Worm (Caenorhabditis elegans) whole organism, young adult: ENCODE measurements around the gene Y22D7AL.11.

Experiments
- B0336.3 ChIP-seq: fragments of 200-800 bp; sonication (Bioruptor generic); IDR thresholded peaks from 2 replicates; pipeline ENCODE4 v1.3.6; 2022; ENCODE audit warnings: missing genetic modification characterization, missing compliant biosample characterization
- C06A6.2 ChIP-seq: fragments of 200-800 bp; sonication (Bioruptor generic); conservative IDR thresholded peaks from 2 replicates; pipeline ENCODE4 v1.3.6; 2022; ENCODE audit warnings: missing genetic modification characterization, missing compliant biosample characterization
- F49E8.2 ChIP-seq: sonication (generic microtip); optimal IDR thresholded peaks from 3 replicates; lab custom pipeline; 2017; ENCODE audit warnings: missing genetic modification characterization, mild to moderate bottlenecking, missing compliant biosample characterization, antibody characterized with exemption, moderate library complexity; ENCODE audit not compliant: insufficient read depth
- F57A8.1 ChIP-seq: fragments of 200-800 bp; sonication (Bioruptor generic); optimal IDR thresholded peaks from 2 replicates; lab custom pipeline; 2018; ENCODE audit warnings: mild to moderate bottlenecking, missing genetic modification characterization, moderate library complexity, missing compliant biosample characterization
- K11D2.4 ChIP-seq: fragments of 200-800 bp; sonication (Bioruptor generic); IDR thresholded peaks from 2 replicates; pipeline ENCODE4 v1.3.6; 2022; ENCODE audit warnings: missing genetic modification reagents, missing genetic modification characterization, missing compliant biosample characterization
- T07F8.4 ChIP-seq: sonication (generic microtip); optimal IDR thresholded peaks from 2 replicates; lab custom pipeline; 2016; ENCODE audit warnings: mild to moderate bottlenecking, missing genetic modification characterization, moderate library complexity, missing compliant biosample characterization
- T26A5.8 ChIP-seq: sonication (generic microtip); optimal IDR thresholded peaks from 2 replicates; lab custom pipeline; 2016; ENCODE audit warnings: missing genetic modification characterization, missing compliant biosample characterization
- Y53G8AR.9 ChIP-seq: fragments of 200-800 bp; sonication (Bioruptor generic); conservative IDR thresholded peaks from 2 replicates; pipeline ENCODE4 v1.3.6; 2022; ENCODE audit warnings: missing genetic modification reagents, missing genetic modification characterization, missing compliant biosample characterization
- ama-1 ChIP-seq, 3 experiments: fragments of 150-350 bp in 1 of 3; sonication (generic microtip) in 2 of 3; optimal IDR thresholded peaks; 2 replicates each; lab custom pipeline; 2014 to 2018; ENCODE audit warnings: missing biosample characterization in 2 of 3, missing genetic modification characterization in 2 of 3, missing genetic modification reagents in 2 of 3
- aptf-2 ChIP-seq: fragments of 200-800 bp; sonication (Bioruptor generic); conservative IDR thresholded peaks from 2 replicates; pipeline ENCODE4 v1.3.6; 2022; ENCODE audit warnings: missing genetic modification reagents, missing genetic modification characterization, missing compliant biosample characterization
- atf-7 ChIP-seq: sonication (generic microtip); optimal IDR thresholded peaks from 2 replicates; lab custom pipeline; 2017; ENCODE audit warnings: mild to moderate bottlenecking, missing genetic modification characterization, missing compliant biosample characterization
- athp-1 ChIP-seq: sonication (generic microtip); optimal IDR thresholded peaks from 2 replicates; lab custom pipeline; 2017; ENCODE audit warnings: mild to moderate bottlenecking, missing genetic modification characterization, missing compliant biosample characterization
- attf-3 ChIP-seq: fragments of 200-800 bp; sonication (Bioruptor generic); conservative IDR thresholded peaks from 2 replicates; pipeline ENCODE4 v1.3.6; 2022; ENCODE audit warnings: missing genetic modification reagents, missing genetic modification characterization, missing compliant biosample characterization
- attf-5 ChIP-seq: fragments of 200-800 bp; sonication (Bioruptor generic); optimal IDR thresholded peaks from 2 replicates; lab custom pipeline; 2018; ENCODE audit warnings: mild to moderate bottlenecking, missing genetic modification characterization, missing compliant biosample characterization
- cebp-1 ChIP-seq, 2 experiments: fragments of 200-800 bp in 1 of 2; sonication (Bioruptor generic) in 1 of 2; sonication (generic microtip) in 1 of 2; IDR thresholded peaks in 1 of 2; optimal IDR thresholded peaks in 1 of 2; 2 replicates each; pipeline versions ENCODE4 v1.3.6 to Lab custom; 2017 to 2022; ENCODE audit warnings: missing compliant biosample characterization in 2 of 2, missing genetic modification characterization in 2 of 2, mild to moderate bottlenecking in 1 of 2, missing genetic modification reagents in 1 of 2, moderate library complexity in 1 of 2
- cebp-2 ChIP-seq: fragments of 200-800 bp; sonication (Bioruptor generic); IDR thresholded peaks from 2 replicates; pipeline ENCODE4 v1.3.6; 2022; ENCODE audit warnings: missing genetic modification characterization, missing compliant biosample characterization
- ceh-100 ChIP-seq: fragments of 200-800 bp; sonication (Bioruptor generic); IDR thresholded peaks from 2 replicates; pipeline ENCODE4 v1.3.6; 2022; ENCODE audit warnings: missing genetic modification reagents, missing genetic modification characterization, missing compliant biosample characterization
- dox-1 ChIP-seq: fragments of 200-800 bp; sonication (Bioruptor generic); IDR thresholded peaks from 2 replicates; pipeline ENCODE4 v1.3.6; 2022; ENCODE audit warnings: missing genetic modification reagents, missing genetic modification characterization, missing compliant biosample characterization
- dpl-1 ChIP-seq: fragments of 150-350 bp; optimal IDR thresholded peaks from 2 replicates; lab custom pipeline; 2014; ENCODE audit warnings: missing biosample characterization, missing genetic modification reagents, missing genetic modification characterization
- egl-18 ChIP-seq: fragments of 200-800 bp; sonication (Bioruptor generic); IDR thresholded peaks from 2 replicates; pipeline ENCODE4 v1.3.6; 2022; ENCODE audit warnings: missing genetic modification reagents, missing genetic modification characterization, missing compliant biosample characterization
- egrh-3 ChIP-seq: fragments of 200-800 bp; sonication (Bioruptor generic); IDR thresholded peaks from 2 replicates; pipeline ENCODE4 v1.3.6; 2022; ENCODE audit warnings: missing genetic modification reagents, missing genetic modification characterization, missing compliant biosample characterization
- ets-4 ChIP-seq: fragments of 200-800 bp; sonication (Bioruptor generic); optimal IDR thresholded peaks from 2 replicates; lab custom pipeline; 2018; ENCODE audit warnings: mild to moderate bottlenecking, missing genetic modification characterization, missing compliant biosample characterization
- fkh-3 ChIP-seq: sonication (generic microtip); optimal IDR thresholded peaks from 2 replicates; lab custom pipeline; 2016; ENCODE audit warnings: mild to moderate bottlenecking, missing genetic modification characterization, missing compliant biosample characterization
- hmg-20 ChIP-seq: fragments of 200-800 bp; sonication (Bioruptor generic); IDR thresholded peaks from 2 replicates; pipeline ENCODE4 v1.3.6; 2022; ENCODE audit warnings: missing genetic modification reagents, missing genetic modification characterization, missing compliant biosample characterization
- hrde-1 ChIP-seq: sonication (generic microtip); optimal IDR thresholded peaks from 2 replicates; lab custom pipeline; 2016; ENCODE audit warnings: missing genetic modification characterization, mild to moderate bottlenecking, missing compliant biosample characterization, moderate library complexity, missing genotype, missing genetic modification reagents, borderline replicate concordance
- let-607 ChIP-seq, 2 experiments: fragments of 200-800 bp in 1 of 2; sonication (Bioruptor generic) in 1 of 2; sonication (generic microtip) in 1 of 2; optimal IDR thresholded peaks; 2 replicates each; lab custom pipeline; 2016 to 2018; ENCODE audit warnings: mild to moderate bottlenecking in 2 of 2, missing compliant biosample characterization in 2 of 2, missing genetic modification characterization in 2 of 2, moderate library complexity in 2 of 2, missing genotype in 1 of 2
- lin-26 ChIP-seq: fragments of 200-800 bp; sonication (Bioruptor generic); IDR thresholded peaks from 2 replicates; pipeline ENCODE4 v1.3.6; 2022; ENCODE audit warnings: missing genetic modification reagents, missing genetic modification characterization, missing compliant biosample characterization
- lin-35 ChIP-seq, 3 experiments: fragments of 150-350 bp in 2 of 3; sonication (generic microtip) in 1 of 3; optimal IDR thresholded peaks; 2 replicates each; lab custom pipeline; 2014 to 2018; ENCODE audit warnings: missing biosample characterization in 3 of 3, missing genetic modification characterization in 3 of 3, missing genetic modification reagents in 3 of 3
- lin-54 ChIP-seq: fragments of 200-800 bp; sonication (Bioruptor generic); optimal IDR thresholded peaks from 2 replicates; lab custom pipeline; 2018; ENCODE audit warnings: mild to moderate bottlenecking, missing genetic modification characterization, missing compliant biosample characterization
- lir-1 ChIP-seq: fragments of 200-800 bp; sonication (Bioruptor generic); conservative IDR thresholded peaks from 2 replicates; pipeline ENCODE4 v1.3.6; 2022; ENCODE audit warnings: missing genetic modification reagents, missing genetic modification characterization, missing compliant biosample characterization
- madf-10 ChIP-seq: sonication (generic microtip); optimal IDR thresholded peaks from 2 replicates; lab custom pipeline; 2016; ENCODE audit warnings: mild to moderate bottlenecking, missing genetic modification characterization, missing compliant biosample characterization
- madf-3 ChIP-seq: fragments of 200-800 bp; sonication (Bioruptor generic); IDR thresholded peaks from 2 replicates; pipeline ENCODE4 v1.3.6; 2022; ENCODE audit warnings: missing genetic modification reagents, missing genetic modification characterization, missing compliant biosample characterization
- mcd-1 ChIP-seq: fragments of 200-800 bp; sonication (Bioruptor generic); IDR thresholded peaks from 2 replicates; pipeline ENCODE4 v1.3.6; 2022; ENCODE audit warnings: missing genetic modification reagents, missing genetic modification characterization, missing compliant biosample characterization
- mel-28 ChIP-seq: sonication (generic microtip); optimal IDR thresholded peaks from 2 replicates; lab custom pipeline; 2016; ENCODE audit warnings: borderline replicate concordance, mild to moderate bottlenecking, missing genetic modification characterization, missing compliant biosample characterization
- nhr-120 ChIP-seq: fragments of 200-800 bp; sonication (Bioruptor generic); IDR thresholded peaks from 2 replicates; pipeline ENCODE4 v1.3.6; 2022; ENCODE audit warnings: missing genetic modification characterization, missing compliant biosample characterization
- nhr-80 ChIP-seq: sonication (generic microtip); optimal IDR thresholded peaks from 2 replicates; lab custom pipeline; 2016; ENCODE audit warnings: missing genetic modification characterization, missing compliant biosample characterization
- nhr-90 ChIP-seq: sonication (generic microtip); optimal IDR thresholded peaks from 2 replicates; lab custom pipeline; 2016; ENCODE audit warnings: missing genotype, mild to moderate bottlenecking, missing genetic modification characterization, missing compliant biosample characterization
- rpc-1 ChIP-seq, 2 experiments: fragments of 150-350 bp in 1 of 2; sonication (generic microtip) in 1 of 2; optimal IDR thresholded peaks; 2 replicates each; lab custom pipeline; 2014 to 2018; ENCODE audit warnings: missing biosample characterization in 1 of 2, missing genetic modification characterization in 1 of 2, missing genetic modification reagents in 1 of 2, missing genotype in 1 of 2
- snpc-3.4 ChIP-seq: sonication (generic microtip); optimal IDR thresholded peaks from 2 replicates; lab custom pipeline; 2017; ENCODE audit warnings: missing genetic modification characterization, mild to moderate bottlenecking, missing compliant biosample characterization, antibody characterized with exemption, moderate library complexity, missing genotype, missing genetic modification reagents
- zim-3 ChIP-seq: sonication (generic microtip); optimal IDR thresholded peaks from 2 replicates; lab custom pipeline; 2017; ENCODE audit warnings: mild to moderate bottlenecking, missing genetic modification characterization, moderate library complexity, missing compliant biosample characterization
- ztf-25 ChIP-seq: fragments of 200-800 bp; sonication (Bioruptor generic); IDR thresholded peaks from 2 replicates; pipeline ENCODE4 v1.3.6; 2022; ENCODE audit warnings: missing genetic modification reagents, missing genetic modification characterization, missing compliant biosample characterization
- ztf-28 ChIP-seq: fragments of 200-800 bp; sonication (Bioruptor generic); IDR thresholded peaks from 2 replicates; pipeline ENCODE4 v1.3.6; 2022; ENCODE audit warnings: missing genetic modification reagents, missing genetic modification characterization, missing compliant biosample characterization
- ztf-3 ChIP-seq: fragments of 200-800 bp; sonication (Bioruptor generic); optimal IDR thresholded peaks from 2 replicates; lab custom pipeline; 2018; ENCODE audit warnings: mild to moderate bottlenecking, missing genetic modification characterization, missing compliant biosample characterization
- ztf-6 ChIP-seq: fragments of 200-800 bp; sonication (Bioruptor generic); IDR thresholded peaks from 2 replicates; pipeline ENCODE4 v1.3.6; 2022; ENCODE audit warnings: missing genetic modification reagents, missing genetic modification characterization, missing compliant biosample characterization

Gene Y22D7AL.11

DNA sequence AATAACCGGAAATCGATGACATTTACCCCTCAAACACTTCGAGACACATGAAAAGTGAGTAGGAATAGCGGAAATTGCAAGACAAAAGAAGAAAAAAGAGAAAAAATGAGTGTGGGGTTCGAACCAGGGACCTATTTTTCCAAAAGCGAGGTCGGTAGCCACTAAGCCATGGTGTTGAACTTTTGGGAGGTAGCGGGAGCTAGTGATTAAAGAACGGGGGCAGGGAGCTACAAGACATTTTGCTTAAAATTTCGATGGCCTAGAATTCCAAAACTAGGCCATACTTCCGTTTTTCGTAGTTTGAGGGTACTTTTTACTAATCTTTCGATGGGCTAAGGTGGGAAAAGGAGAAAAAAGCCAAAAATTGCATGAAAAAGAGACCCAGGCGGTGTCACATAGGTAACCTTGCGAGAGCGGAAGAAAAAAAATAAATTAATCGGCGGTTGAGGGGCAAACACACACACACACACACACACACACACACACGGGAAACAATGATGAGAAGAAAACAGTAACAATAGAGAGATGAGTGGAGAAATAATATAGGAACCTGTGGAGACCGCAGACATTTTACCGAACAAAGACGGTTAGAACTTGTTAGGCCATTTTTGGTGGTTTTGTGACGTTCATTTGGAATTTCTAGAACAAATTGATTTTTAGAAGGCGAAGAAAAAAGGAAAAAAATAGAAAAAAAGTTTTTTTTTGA lies 32.6 kb downstream of the Y22D7AL.11 start (continued):
- TF ChIP-seq lir-1: peak; percentile 52; the same call in 1 of the 2 replicates
- no peak for TF ChIP-seq egl-18 (GFP tag; lab: Robert Waterston, UW)
- peak; percentile 79 for TF ChIP-seq rpc-1 (optimal IDR thresholded peaks at IDR 0.05; lab: Kevin White, UChicago)
- peak; percentile 82 for TF ChIP-seq rpc-1 (tag; optimal IDR thresholded peaks at IDR 0.05; lab: Kevin White, UChicago)
- peak; percentile 60 for TF ChIP-seq mcd-1 (GFP tag; lab: Robert Waterston, UW)
- TF ChIP-seq madf-3 (GFP tag; lab: Robert Waterston, UW): peak; percentile 71; the same call in 1 of the 2 replicates
- TF ChIP-seq ztf-25 (GFP tag; lab: Robert Waterston, UW): peak; percentile 97
- no peak for TF ChIP-seq dpl-1 (GFP tag; lab: Kevin White, UChicago)
- TF ChIP-seq athp-1 (tag; lab: Kevin White, UChicago): peak; percentile 85
- TF ChIP-seq F49E8.2 (tag; lab: Kevin White, UChicago): peak; percentile 21
- peak; percentile 78 for TF ChIP-seq aptf-2 (GFP tag; lab: Robert Waterston, UW)
- TF ChIP-seq zim-3 (tag; lab: Kevin White, UChicago): peak; percentile 79
- TF ChIP-seq ztf-6 (GFP tag; lab: Robert Waterston, UW): peak; percentile 74; the same call in 1 of the 2 replicates
- no peak for TF ChIP-seq C06A6.2
- peak; percentile 21 for TF ChIP-seq ztf-3 (GFP tag; lab: Kevin White, UChicago)
- TF ChIP-seq K11D2.4 (GFP tag; lab: Robert Waterston, UW): 0 out of 2 replicates have a peak, but pooled peaks have one; percentile 15
- TF ChIP-seq attf-5 (GFP tag; lab: Kevin White, UChicago): peak; percentile 51
- TF ChIP-seq T26A5.8 (tag; lab: Kevin White, UChicago): peak; percentile 40
- peak; percentile 39 for TF ChIP-seq nhr-80 (tag; lab: Kevin White, UChicago)
- peak; percentile 45 for TF ChIP-seq egrh-3 (GFP tag; lab: Robert Waterston, UW)
- TF ChIP-seq dox-1 (GFP tag; lab: Robert Waterston, UW): peak; percentile 63; the same call in 1 of the 2 replicates
- peak; percentile 78; the same call in 1 of the 2 replicates for TF ChIP-seq ztf-28 (GFP tag; lab: Robert Waterston, UW)
- 0 out of 2 replicates have a peak, but pooled peaks have one; percentile 28 for TF ChIP-seq Y53G8AR.9
- TF ChIP-seq hrde-1: peak; percentile 56
- TF ChIP-seq nhr-120 (GFP tag; lab: Robert Waterston, UW): 0 out of 2 replicates have a peak, but pooled peaks have one; percentile 73
- no peak for TF ChIP-seq ceh-100 (GFP tag; lab: Robert Waterston, UW)
- TF ChIP-seq hmg-20 (GFP tag; lab: Robert Waterston, UW): no peak
- peak; percentile 72 for TF ChIP-seq atf-7 (tag; lab: Kevin White, UChicago)
- TF ChIP-seq B0336.3: peak; percentile 32; the same call in 1 of the 2 replicates
- TF ChIP-seq lin-26 (GFP tag; lab: Robert Waterston, UW): peak; percentile 85; the same call in 1 of the 2 replicates
- TF ChIP-seq madf-10 (tag; lab: Kevin White, UChicago): peak; percentile 53
- peak; percentile 82 for TF ChIP-seq T07F8.4 (tag; lab: Kevin White, UChicago)
- TF ChIP-seq fkh-3 (tag; lab: Kevin White, UChicago): peak; percentile 52
- TF ChIP-seq ets-4 (GFP tag; lab: Kevin White, UChicago): no peak
- peak; percentile 43; the same call in 1 of the 2 replicates for TF ChIP-seq attf-3 (GFP tag; lab: Robert Waterston, UW)
- peak; percentile 89; the same call in 1 of the 2 replicates for TF ChIP-seq cebp-2 (GFP tag; lab: Robert Waterston, UW)
- TF ChIP-seq mel-28: no peak
- peak; percentile 54 for TF ChIP-seq lin-54 (GFP tag; lab: Kevin White, UChicago)
- TF ChIP-seq ama-1 (optimal IDR thresholded peaks at IDR 0.05; lab: Kevin White, UChicago): no peak
- TF ChIP-seq ama-1 (GFP tag; optimal IDR thresholded peaks at IDR 0.05; lab: Kevin White, UChicago): peak in 1 of 2 experiments; percentile 37
- TF ChIP-seq cebp-1 (GFP tag; IDR thresholded peaks at IDR 0.05; lab: Robert Waterston, UW): peak; percentile 23; the same call in 1 of the 2 replicates
- peak; percentile 62 for TF ChIP-seq cebp-1 (tag; optimal IDR thresholded peaks at IDR 0.05; lab: Kevin White, UChicago)
- peak; percentile 73 for TF ChIP-seq nhr-90 (tag; lab: Kevin White, UChicago)
- peak; percentile 42 for TF ChIP-seq snpc-3.4 (tag; lab: Kevin White, UChicago)
- TF ChIP-seq let-607 (tag; optimal IDR thresholded peaks at IDR 0.05; lab: Kevin White, UChicago): peak in 1 of 2 experiments; percentile 55
- TF ChIP-seq F57A8.1 (GFP tag; lab: Kevin White, UChicago): no peak
- peak in 1 of 3 experiments; percentile 4 for TF ChIP-seq lin-35 (GFP tag; optimal IDR thresholded peaks at IDR 0.05; lab: Kevin White, UChicago)
